Worm (Caenorhabditis elegans): ENCODE measurements around the gene atgl-1.

Gene atgl-1

DNA sequence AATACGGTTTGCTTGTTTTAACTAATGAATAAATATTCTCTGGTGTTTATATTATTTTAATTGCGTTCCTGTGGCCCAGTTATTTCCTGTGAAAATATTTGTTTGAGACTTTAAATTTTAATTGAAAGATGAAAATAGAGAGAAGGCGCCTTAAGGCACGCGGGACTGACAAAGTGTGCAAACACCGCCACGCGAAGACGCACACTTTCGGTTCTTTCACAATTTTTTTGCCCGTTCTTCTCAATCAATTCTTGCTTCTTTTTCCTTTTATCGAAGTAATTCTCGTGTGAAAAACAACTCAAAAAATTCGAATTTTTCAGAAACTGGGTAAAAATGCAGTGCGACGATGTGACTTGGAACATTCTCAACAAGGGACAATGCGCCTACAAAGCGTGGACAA, 40.1 kb downstream of the atgl-1 start, which contains the start of gene C16A3.6 (continued):
- no peak for TF ChIP-seq snpc-4 (GFP tag; optimal IDR thresholded peaks at IDR 0.05)
- no peak for TF ChIP-seq snpc-4 (tag; optimal IDR thresholded peaks at IDR 0.05)
- TF ChIP-seq bed-2 (GFP tag; IDR thresholded peaks at IDR 0.05) = no peak
- no peak for TF ChIP-seq somi-1 (GFP tag; optimal IDR thresholded peaks at IDR 0.05)
- TF ChIP-seq C06A6.2 (GFP tag; conservative IDR thresholded peaks at IDR 0.05) = no peak
- TF ChIP-seq lin-40 (tag; optimal IDR thresholded peaks at IDR 0.05) = peak; percentile 4
- no peak for TF ChIP-seq Y79H2A.3 (GFP tag; conservative IDR thresholded peaks at IDR 0.05)
- TF ChIP-seq nhr-120 (GFP tag; IDR thresholded peaks at IDR 0.05) = no peak
- TF ChIP-seq madf-3 (GFP tag; IDR thresholded peaks at IDR 0.05) = no peak
- TF ChIP-seq hrde-1 (tag; optimal IDR thresholded peaks at IDR 0.05; ENCODE audit: borderline replicate concordance) = no peak
- TF ChIP-seq Y56A3A.18 (GFP tag; IDR thresholded peaks at IDR 0.05) = no peak
- TF ChIP-seq ceh-91 (GFP tag; IDR thresholded peaks at IDR 0.05) = no peak
- TF ChIP-seq C17E4.6 (GFP tag; IDR thresholded peaks at IDR 0.05) = no peak
- 0 out of 2 replicates have a peak, but pooled peaks have one; percentile 19 for TF ChIP-seq D2030.7 (GFP tag; IDR thresholded peaks at IDR 0.05)
- TF ChIP-seq lin-26 (GFP tag; IDR thresholded peaks at IDR 0.05) = no peak
- TF ChIP-seq cebp-1 (GFP tag; IDR thresholded peaks at IDR 0.05) = no peak
- TF ChIP-seq cebp-1 (tag; optimal IDR thresholded peaks at IDR 0.05) = peak; percentile 72
- TF ChIP-seq nfya-2 (GFP tag; IDR thresholded peaks at IDR 0.05) = no peak
- TF ChIP-seq lsy-27 (tag; optimal IDR thresholded peaks at IDR 0.05; ENCODE audit: borderline replicate concordance, insufficient read depth) = no peak
- no peak for TF ChIP-seq T07F8.4 (tag; optimal IDR thresholded peaks at IDR 0.05)
- no peak for TF ChIP-seq let-607 (tag; optimal IDR thresholded peaks at IDR 0.05)
- TF ChIP-seq aptf-3 (GFP tag; IDR thresholded peaks at IDR 0.05) = no peak
- TF ChIP-seq T26A5.8 (tag; optimal IDR thresholded peaks at IDR 0.05) = no peak
- no peak for TF ChIP-seq unc-62 (GFP tag; optimal IDR thresholded peaks at IDR 0.05)
- no peak for TF ChIP-seq ceh-27 (GFP tag; optimal IDR thresholded peaks at IDR 0.05)
- TF ChIP-seq ekl-4 (GFP tag; IDR thresholded peaks at IDR 0.05) = no peak

DNA sequence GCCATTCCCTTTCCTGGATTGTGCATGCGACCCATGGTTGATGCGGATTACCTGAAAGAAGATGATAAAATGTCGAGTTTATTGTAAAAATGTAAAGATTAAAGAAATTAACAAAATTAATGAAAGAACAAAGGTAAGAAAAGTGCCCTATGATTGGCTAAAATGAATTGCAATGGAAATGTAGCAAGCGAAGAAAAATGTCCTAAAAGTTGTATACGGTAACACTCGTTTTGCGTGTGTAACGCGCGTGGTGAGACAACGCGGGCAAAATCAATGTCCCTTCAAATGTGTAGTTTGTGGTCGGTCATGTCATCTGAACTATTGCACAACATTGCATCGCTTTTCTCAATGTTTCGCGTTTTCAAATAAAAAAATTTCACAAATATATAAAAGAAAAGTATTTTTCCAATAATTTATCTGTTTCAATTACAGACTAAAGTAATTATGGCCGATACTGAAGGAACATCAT, 44.3 kb downstream of the atgl-1 start, which contains the start of the genes rps-13 and nfx-1:
Gene rps-13, minus strand, starts transcription at position 51 of the 469 bp plus-strand sequence.
Gene nfx-1, plus strand, starts transcription at position 433 of the 469 bp plus-strand sequence.
- TF ChIP-seq Y67H2A.10 (GFP tag; conservative IDR thresholded peaks at IDR 0.05) (no peak), ztf-26 (tag; optimal IDR thresholded peaks at IDR 0.05) (no peak), ekl-4 (GFP tag; IDR thresholded peaks at IDR 0.05) (no peak), mcd-1 (GFP tag; IDR thresholded peaks at IDR 0.05) (peak; percentile 40; the same call in 1 of the 2 replicates), F52B5.7 (tag; optimal IDR thresholded peaks at IDR 0.05) (no peak), pbrm-1 (GFP tag; IDR thresholded peaks at IDR 0.05) (peak; percentile 49; the same call in 1 of the 2 replicates), F22D6.2 (tag; optimal IDR thresholded peaks at IDR 0.05) (no peak), cebp-1 (GFP tag; IDR thresholded peaks at IDR 0.05) (peak; percentile 35; the same call in 1 of the 2 replicates), cebp-1 (tag; optimal IDR thresholded peaks at IDR 0.05) (peak; percentile 89), B0035.1 (tag; optimal IDR thresholded peaks at IDR 0.05) (no peak), Y95B8A.8 (GFP tag; IDR thresholded peaks at IDR 0.05) (peak; percentile 14; the same call in 1 of the 2 replicates), unc-62 (GFP tag; optimal IDR thresholded peaks at IDR 0.05) (no peak), tlf-1 (GFP tag; optimal IDR thresholded peaks at IDR 0.05) (peak; percentile 16), lin-26 (GFP tag; IDR thresholded peaks at IDR 0.05) (no peak), madf-3 (GFP tag; IDR thresholded peaks at IDR 0.05) (no peak), F49E8.2 (tag; optimal IDR thresholded peaks at IDR 0.05; ENCODE audit: insufficient read depth) (peak; percentile 44), nfya-2 (GFP tag; IDR thresholded peaks at IDR 0.05) (no peak), xnd-1 (tag; optimal IDR thresholded peaks at IDR 0.05) (peak; percentile 2), sdz-38 (tag; optimal IDR thresholded peaks at IDR 0.05) (no peak), snpc-1.3 (tag; optimal IDR thresholded peaks at IDR 0.05; ENCODE audit: insufficient read depth) (peak; percentile 69), cebp-2 (GFP tag; IDR thresholded peaks at IDR 0.05) (no peak), lin-40 (tag; optimal IDR thresholded peaks at IDR 0.05) (peak; percentile 45), aptf-2 (GFP tag; conservative IDR thresholded peaks at IDR 0.05) (no peak), Y79H2A.3 (GFP tag; conservative IDR thresholded peaks at IDR 0.05) (no peak), nhr-80 (tag; optimal IDR thresholded peaks at IDR 0.05) (peak; percentile 40), hsf-1 (GFP tag; IDR thresholded peaks at IDR 0.05) (no peak), mes-4 (tag; optimal IDR thresholded peaks at IDR 0.05) (no peak), zfh-2 (GFP tag; conservative IDR thresholded peaks at IDR 0.05) (no peak), snpc-3.4 (tag; optimal IDR thresholded peaks at IDR 0.05) (no peak), K11D2.4 (GFP tag; IDR thresholded peaks at IDR 0.05) (no peak)
